Worm (Caenorhabditis elegans) whole organism, L2 larva: ENCODE data around the gene tbc-8.

Experiments used
- ceh-82 ChIP-seq: fragments of 150-350 bp; optimal IDR thresholded peaks from 2 replicates; lab custom pipeline; 2014; ENCODE audit warnings: missing biosample characterization, missing genetic modification characterization
- crh-2 ChIP-seq: sonication (generic microtip); optimal IDR thresholded peaks from 2 replicates; lab custom pipeline; 2017; ENCODE audit warnings: missing biosample characterization, missing genetic modification characterization
- egl-27 ChIP-seq: sonication (generic microtip); optimal IDR thresholded peaks from 3 replicates; lab custom pipeline; 2017; ENCODE audit warnings: missing biosample characterization, missing genetic modification reagents, missing genetic modification characterization
- nhr-23 ChIP-seq: fragments of 150-350 bp; optimal IDR thresholded peaks from 2 replicates; lab custom pipeline; 2014; ENCODE audit warnings: missing biosample characterization, missing genetic modification reagents, missing genetic modification characterization
- peb-1 ChIP-seq: fragments of 150-350 bp; optimal IDR thresholded peaks from 2 replicates; lab custom pipeline; 2014; ENCODE audit warnings: missing biosample characterization, missing genetic modification characterization
- snpc-4 ChIP-seq: fragments of 150-350 bp; optimal IDR thresholded peaks from 2 replicates; lab custom pipeline; 2014; ENCODE audit warnings: missing biosample characterization, missing genetic modification characterization
- ztf-4 ChIP-seq: fragments of 150-350 bp; optimal IDR thresholded peaks from 2 replicates; lab custom pipeline; 2014; ENCODE audit warnings: missing biosample characterization, missing genetic modification characterization

- TF ChIP-seq egl-27 (tag; lab: Kevin White, UChicago) (no peak), snpc-4 (tag; lab: Kevin White, UChicago) (no peak), crh-2 (tag; lab: Kevin White, UChicago) (no peak), ztf-4 (tag; lab: Kevin White, UChicago) (no peak), ceh-82 (tag; lab: Kevin White, UChicago) (no peak), peb-1 (tag; lab: Kevin White, UChicago) (no peak), nhr-23 (no peak)
These were observed 14.1 kb downstream of the tbc-8 start for ce11 chrIII:10378899-10379298.
